Worm (Caenorhabditis elegans) whole organism, mixed stage, embryonic: Measurements from ENCODE around the gene srw-53.

Source experiments
- elt-1 ChIP-seq: sonication (generic microtip); optimal IDR thresholded peaks from 2 replicates; lab custom pipeline; 2017; ENCODE audit warnings: missing genetic modification characterization, mild to moderate bottlenecking, missing compliant biosample characterization, antibody characterized with exemption, moderate library complexity, borderline replicate concordance; ENCODE audit not compliant: insufficient read depth
- nhr-237 ChIP-seq: fragments of 150-350 bp; optimal IDR thresholded peaks from 2 replicates; lab custom pipeline; 2014; ENCODE audit warnings: missing biosample characterization, missing genetic modification characterization
- nhr-76 ChIP-seq: sonication (generic microtip); optimal IDR thresholded peaks from 2 replicates; lab custom pipeline; 2017; ENCODE audit warnings: missing biosample characterization, missing genetic modification characterization
- unc-62 ChIP-seq: fragments of 150-350 bp; optimal IDR thresholded peaks from 2 replicates; lab custom pipeline; 2014; ENCODE audit warnings: missing biosample characterization, missing genetic modification reagents, missing genetic modification characterization

- no peak for TF ChIP-seq unc-62 (GFP tag; lab: Kevin White, UChicago)
- TF ChIP-seq elt-1 (tag; lab: Kevin White, UChicago): no peak
- TF ChIP-seq nhr-76 (tag; lab: Kevin White, UChicago): no peak
- TF ChIP-seq nhr-237 (tag; lab: Kevin White, UChicago): no peak
Measured at ce11 chrV:15972484-15972883, 29.3 kb downstream of the srw-53 start, which contains the start of gene sru-23.
